Fruit fly (Drosophila melanogaster): ENCODE measurements around the gene TotF.

TotF gene

DNA sequence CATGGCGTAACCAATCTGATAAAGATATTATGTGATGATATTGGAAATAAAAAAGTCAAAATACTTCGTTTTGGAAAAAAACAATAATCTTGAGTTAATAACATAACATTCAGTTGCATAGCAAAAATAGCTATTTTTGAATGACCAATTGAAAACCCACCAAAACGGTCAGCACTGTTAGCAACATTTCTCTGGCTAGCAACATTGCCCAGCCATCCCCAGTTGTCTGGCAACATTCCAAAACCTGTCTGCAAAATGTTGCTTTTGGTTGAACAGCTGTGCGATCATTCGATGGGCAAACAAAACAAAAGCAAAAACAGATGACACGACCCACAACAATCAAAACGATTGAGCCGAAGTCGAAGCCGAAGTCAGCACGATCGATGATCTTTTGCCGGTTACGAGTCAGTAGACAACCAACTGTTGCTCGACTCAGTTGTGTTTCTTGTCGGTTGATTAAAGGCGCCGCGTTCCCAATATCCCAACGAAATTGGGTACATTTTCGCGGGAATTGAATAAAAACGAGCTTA lies 46.6 kb downstream of the TotF start (continued):
- TF ChIP-seq CG15514 (GFP tag; optimal IDR thresholded peaks at IDR 0.05), result peak; percentile 84
- peak; percentile 72 for TF ChIP-seq CG7271 (tag; optimal IDR thresholded peaks at IDR 0.05)
- peak; percentile 95 for TF ChIP-seq CG9932 (GFP tag; IDR thresholded peaks at IDR 0.05)
- TF ChIP-seq Vsx1 (GFP tag; optimal IDR thresholded peaks at IDR 0.05), result peak; percentile 92
- TF ChIP-seq CG1602 (GFP tag; optimal IDR thresholded peaks at IDR 0.05), result peak; percentile 94
- TF ChIP-seq CG4360 (GFP tag; IDR thresholded peaks at IDR 0.05), result peak; percentile 77
- TF ChIP-seq CG4730 (GFP tag; IDR thresholded peaks at IDR 0.05), result peak; percentile 91
- peak; percentile 92 for TF ChIP-seq Meics (GFP tag; optimal IDR thresholded peaks at IDR 0.05)
- TF ChIP-seq twi (tag; optimal IDR thresholded peaks at IDR 0.05), result peak; percentile 90
- TF ChIP-seq fu2 (GFP tag; optimal IDR thresholded peaks at IDR 0.05), result peak; percentile 92
- TF ChIP-seq CG17359 (tag; optimal IDR thresholded peaks at IDR 0.05), result peak; percentile 96
- TF ChIP-seq Awh (GFP tag; IDR thresholded peaks at IDR 0.05), result peak; percentile 96
- TF ChIP-seq odd (GFP tag; optimal IDR thresholded peaks at IDR 0.05), result peak; percentile 91
- TF ChIP-seq tup (GFP tag; optimal IDR thresholded peaks at IDR 0.05), result peak; percentile 88
- no peak for TF ChIP-seq CG1832 (GFP tag; optimal IDR thresholded peaks at IDR 0.05)
- TF ChIP-seq ranshi (GFP tag; IDR thresholded peaks at IDR 0.05), result peak; percentile 95
- TF ChIP-seq D (optimal IDR thresholded peaks at IDR 0.05), result peak; percentile 45
- TF ChIP-seq D (GFP tag; optimal IDR thresholded peaks at IDR 0.05), result peak; percentile 87
- TF ChIP-seq CG12219 (GFP tag; optimal IDR thresholded peaks at IDR 0.05), result peak; percentile 96
- TF ChIP-seq ken (GFP tag; IDR thresholded peaks at IDR 0.05), result peak; percentile 97
- peak; percentile 88 for TF ChIP-seq Asciz (GFP tag; optimal IDR thresholded peaks at IDR 0.05)
- peak; percentile 96 for TF ChIP-seq CHES-1-like (GFP tag; optimal IDR thresholded peaks at IDR 0.05)
- TF ChIP-seq Elba2 (GFP tag; optimal IDR thresholded peaks at IDR 0.05), result no peak
- no peak for TF ChIP-seq HLH4C (GFP tag; IDR thresholded peaks at IDR 0.05; ENCODE audit: partially characterized antibody)
- peak; percentile 27 to 32 for TF ChIP-seq insv (GFP tag; optimal IDR thresholded peaks at IDR 0.05)
- peak; percentile 95 to 96 for TF ChIP-seq chif (GFP tag; optimal IDR thresholded peaks at IDR 0.05)
- peak; percentile 86 for TF ChIP-seq gt (GFP tag; IDR thresholded peaks at IDR 0.05)
- peak; percentile 98 for TF ChIP-seq CG14050 (GFP tag; IDR thresholded peaks at IDR 0.05)
- peak; percentile 95 for TF ChIP-seq CG1529 (GFP tag; optimal IDR thresholded peaks at IDR 0.05)
- TF ChIP-seq CG10565 (GFP tag; optimal IDR thresholded peaks at IDR 0.05), result peak; percentile 19
- TF ChIP-seq Drgx (GFP tag; IDR thresholded peaks at IDR 0.05), result peak; percentile 93
- peak; percentile 86 for TF ChIP-seq Sox100B (GFP tag; optimal IDR thresholded peaks at IDR 0.05)
- TF ChIP-seq row (GFP tag; IDR thresholded peaks at IDR 0.05), result peak; percentile 96
- TF ChIP-seq vnd (GFP tag; IDR thresholded peaks at IDR 0.05; ENCODE audit: partially characterized antibody), result no peak
- TF ChIP-seq CG8478 (optimal IDR thresholded peaks at IDR 0.05), result no peak
- TF ChIP-seq MTF-1 (GFP tag; optimal IDR thresholded peaks at IDR 0.05; ENCODE audit: borderline replicate concordance), result peak; percentile 80
- TF ChIP-seq HLH3B (GFP tag; IDR thresholded peaks at IDR 0.05), result peak; percentile 95
- TF ChIP-seq CG7372 (GFP tag; IDR thresholded peaks at IDR 0.05), result peak; percentile 90
- TF ChIP-seq ttk (GFP tag; IDR thresholded peaks at IDR 0.05), result peak; percentile 90
- peak; percentile 72 for TF ChIP-seq CG6765 (GFP tag; optimal IDR thresholded peaks at IDR 0.05)
- TF ChIP-seq slbo (GFP tag; IDR thresholded peaks at IDR 0.05), result peak; percentile 96
- peak; percentile 82 for TF ChIP-seq ham (GFP tag; IDR thresholded peaks at IDR 0.05)
- TF ChIP-seq Med (GFP tag), result peak; percentile 98
- peak; percentile 9 for TF ChIP-seq Dp (GFP tag; optimal IDR thresholded peaks at IDR 0.05)
- TF ChIP-seq pfk (GFP tag; optimal IDR thresholded peaks at IDR 0.05), result no peak
- peak; percentile 45 for TF ChIP-seq ash1 (GFP tag; optimal IDR thresholded peaks at IDR 0.05)
- peak; percentile 76 for TF ChIP-seq scrt (GFP tag; optimal IDR thresholded peaks at IDR 0.05)
- peak; percentile 78 for TF ChIP-seq croc (GFP tag; conservative IDR thresholded peaks at IDR 0.05)
- peak in 1 of 3 experiments; percentile 96 for TF ChIP-seq lola (GFP tag; optimal IDR thresholded peaks at IDR 0.05)
- TF ChIP-seq CG17186 (GFP tag; optimal IDR thresholded peaks at IDR 0.05), result peak; percentile 54

Measured in whole organism, embryonic.